Worm (Caenorhabditis elegans) whole organism, young adult: ENCODE data around the gene nhr-79.

Source experiments
- K12H6.12 ChIP-seq: fragments of 200-800 bp; sonication (Bioruptor generic); optimal IDR thresholded peaks from 2 replicates; lab custom pipeline; 2018; ENCODE audit warnings: mild to moderate bottlenecking, missing genetic modification characterization, missing compliant biosample characterization
- Y79H2A.3 ChIP-seq: fragments of 200-800 bp; sonication (Bioruptor generic); conservative IDR thresholded peaks from 2 replicates; pipeline ENCODE4 v1.3.6; 2022; ENCODE audit warnings: missing genetic modification reagents, missing genetic modification characterization, missing compliant biosample characterization
- ama-1 ChIP-seq, 3 experiments: fragments of 150-350 bp in 1 of 3; sonication (generic microtip) in 2 of 3; optimal IDR thresholded peaks; 2 replicates each; lab custom pipeline; 2014 to 2018; ENCODE audit warnings: missing biosample characterization in 2 of 3, missing genetic modification characterization in 2 of 3, missing genetic modification reagents in 2 of 3
- cebp-1 ChIP-seq, 2 experiments: fragments of 200-800 bp in 1 of 2; sonication (Bioruptor generic) in 1 of 2; sonication (generic microtip) in 1 of 2; IDR thresholded peaks in 1 of 2; optimal IDR thresholded peaks in 1 of 2; 2 replicates each; pipeline versions ENCODE4 v1.3.6 to Lab custom; 2017 to 2022; ENCODE audit warnings: missing compliant biosample characterization in 2 of 2, missing genetic modification characterization in 2 of 2, mild to moderate bottlenecking in 1 of 2, missing genetic modification reagents in 1 of 2, moderate library complexity in 1 of 2
- fkh-3 ChIP-seq: sonication (generic microtip); optimal IDR thresholded peaks from 2 replicates; lab custom pipeline; 2016; ENCODE audit warnings: mild to moderate bottlenecking, missing genetic modification characterization, missing compliant biosample characterization
- him-1 ChIP-seq: sonication (generic microtip); optimal IDR thresholded peaks from 2 replicates; lab custom pipeline; 2016; ENCODE audit warnings: missing genotype, missing genetic modification reagents, missing genetic modification characterization, missing compliant biosample characterization
- lin-35 ChIP-seq, 3 experiments: fragments of 150-350 bp in 2 of 3; sonication (generic microtip) in 1 of 3; optimal IDR thresholded peaks; 2 replicates each; lab custom pipeline; 2014 to 2018; ENCODE audit warnings: missing biosample characterization in 3 of 3, missing genetic modification characterization in 3 of 3, missing genetic modification reagents in 3 of 3
- lsl-1 ChIP-seq: fragments of 200-800 bp; sonication (Bioruptor generic); optimal IDR thresholded peaks from 2 replicates; lab custom pipeline; 2018; ENCODE audit warnings: mild to moderate bottlenecking, missing genetic modification characterization, moderate library complexity, missing compliant biosample characterization
- nhr-120 ChIP-seq: fragments of 200-800 bp; sonication (Bioruptor generic); IDR thresholded peaks from 2 replicates; pipeline ENCODE4 v1.3.6; 2022; ENCODE audit warnings: missing genetic modification characterization, missing compliant biosample characterization
- nhr-179 ChIP-seq: sonication (generic microtip); optimal IDR thresholded peaks from 2 replicates; lab custom pipeline; 2016; ENCODE audit warnings: mild to moderate bottlenecking, missing genetic modification characterization, missing compliant biosample characterization
- nhr-27 ChIP-seq: fragments of 200-800 bp; sonication (Bioruptor generic); optimal IDR thresholded peaks from 2 replicates; lab custom pipeline; 2018; ENCODE audit warnings: mild to moderate bottlenecking, missing genetic modification characterization, moderate library complexity, missing compliant biosample characterization
- snpc-4 ChIP-seq, 5 experiments: fragments of 150-350 bp in 1 of 5; sonication (generic microtip) in 4 of 5; optimal IDR thresholded peaks; 2 replicates each; lab custom pipeline; 2014 to 2018; ENCODE audit warnings: missing genetic modification characterization in 5 of 5, missing biosample characterization in 3 of 5, antibody characterized with exemption in 2 of 5, mild to moderate bottlenecking in 2 of 5, missing compliant biosample characterization in 2 of 5, missing genotype in 2 of 5, moderate library complexity in 2 of 5, missing genetic modification reagents in 1 of 5
- unc-62 ChIP-seq: fragments of 150-350 bp; optimal IDR thresholded peaks from 2 replicates; lab custom pipeline; 2014; ENCODE audit warnings: missing biosample characterization, missing genetic modification reagents, missing genetic modification characterization

DNA sequence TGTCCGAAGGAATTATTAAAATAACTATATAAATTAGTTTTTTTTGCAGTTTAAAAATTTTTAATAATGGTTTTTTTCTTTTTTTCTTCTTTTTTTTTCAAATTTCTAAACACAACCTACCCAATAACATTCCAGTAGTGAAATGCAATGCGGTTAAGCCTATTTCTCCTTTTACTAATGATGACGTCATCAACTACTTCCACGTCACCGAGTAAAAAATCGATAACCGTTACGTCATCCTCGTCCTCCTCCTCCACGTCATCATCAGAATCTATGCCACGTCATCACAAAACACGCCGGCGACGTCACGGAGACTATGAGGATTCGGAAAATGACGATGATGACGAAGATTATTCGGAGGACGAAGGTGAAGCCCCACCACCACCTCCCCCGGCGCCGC, 37.1 kb downstream of the nhr-79 start, which contains the start of gene hot-2:
- TF ChIP-seq unc-62, result no peak
- TF ChIP-seq nhr-120 (GFP tag; lab: Robert Waterston, UW), result no peak
- TF ChIP-seq Y79H2A.3, result no peak
- TF ChIP-seq lsl-1 (GFP tag; lab: Kevin White, UChicago), result no peak
- no peak for TF ChIP-seq snpc-4 (GFP tag; optimal IDR thresholded peaks at IDR 0.05; lab: Kevin White, UChicago)
- TF ChIP-seq snpc-4 (tag; optimal IDR thresholded peaks at IDR 0.05; lab: Kevin White, UChicago), result no peak
- TF ChIP-seq lin-35 (GFP tag; optimal IDR thresholded peaks at IDR 0.05; lab: Kevin White, UChicago), result no peak
- TF ChIP-seq K12H6.12, result no peak
- no peak for TF ChIP-seq nhr-27 (tag; lab: Kevin White, UChicago)
- no peak for TF ChIP-seq fkh-3 (tag; lab: Kevin White, UChicago)
- no peak for TF ChIP-seq him-1 (tag; lab: Kevin White, UChicago)
- TF ChIP-seq ama-1 (optimal IDR thresholded peaks at IDR 0.05; lab: Kevin White, UChicago), result no peak
- TF ChIP-seq ama-1 (GFP tag; optimal IDR thresholded peaks at IDR 0.05; lab: Kevin White, UChicago), result no peak
- no peak for TF ChIP-seq cebp-1 (GFP tag; IDR thresholded peaks at IDR 0.05; lab: Robert Waterston, UW)
- TF ChIP-seq cebp-1 (tag; optimal IDR thresholded peaks at IDR 0.05; lab: Kevin White, UChicago), result no peak
- TF ChIP-seq nhr-179 (tag; lab: Kevin White, UChicago), result no peak
